Worm (Caenorhabditis elegans): ENCODE measurements around the gene Y76A2B.4.

The Y76A2B.4 gene

ce11 chrIII:13528513-13529249 is 17.9 kb downstream of the Y76A2B.4 start:
- TF ChIP-seq dve-1 (tag; optimal IDR thresholded peaks at IDR 0.05; ENCODE audit: insufficient read depth) (peak; percentile 27), F44E2.7 (GFP tag; IDR thresholded peaks at IDR 0.05) (no peak), ztf-7 (tag; optimal IDR thresholded peaks at IDR 0.05) (no peak), Y75B8A.6 (GFP tag; IDR thresholded peaks at IDR 0.05) (no peak), hlh-11 (tag; optimal IDR thresholded peaks at IDR 0.05) (peak; percentile 48), nhr-28 (tag; optimal IDR thresholded peaks at IDR 0.05) (peak; percentile 36), dmd-6 (GFP tag; IDR thresholded peaks at IDR 0.05) (peak; percentile 87), aha-1 (tag) (peak; percentile 92), hlh-30 (tag; optimal IDR thresholded peaks at IDR 0.05; ENCODE audit: insufficient read depth) (peak; percentile 30), spr-1 (tag; optimal IDR thresholded peaks at IDR 0.05) (no peak), tra-1 (GFP tag; IDR thresholded peaks at IDR 0.05) (0 out of 2 replicates have a peak, but pooled peaks have one; percentile 50), pqm-1 (tag; optimal IDR thresholded peaks at IDR 0.05) (peak; percentile 39), lin-38 (GFP tag; IDR thresholded peaks at IDR 0.05) (peak; percentile 39), daf-16 (GFP tag; optimal IDR thresholded peaks at IDR 0.05) (no peak), daf-16 (tag; optimal IDR thresholded peaks at IDR 0.05) (peak; percentile 87)

DNA sequence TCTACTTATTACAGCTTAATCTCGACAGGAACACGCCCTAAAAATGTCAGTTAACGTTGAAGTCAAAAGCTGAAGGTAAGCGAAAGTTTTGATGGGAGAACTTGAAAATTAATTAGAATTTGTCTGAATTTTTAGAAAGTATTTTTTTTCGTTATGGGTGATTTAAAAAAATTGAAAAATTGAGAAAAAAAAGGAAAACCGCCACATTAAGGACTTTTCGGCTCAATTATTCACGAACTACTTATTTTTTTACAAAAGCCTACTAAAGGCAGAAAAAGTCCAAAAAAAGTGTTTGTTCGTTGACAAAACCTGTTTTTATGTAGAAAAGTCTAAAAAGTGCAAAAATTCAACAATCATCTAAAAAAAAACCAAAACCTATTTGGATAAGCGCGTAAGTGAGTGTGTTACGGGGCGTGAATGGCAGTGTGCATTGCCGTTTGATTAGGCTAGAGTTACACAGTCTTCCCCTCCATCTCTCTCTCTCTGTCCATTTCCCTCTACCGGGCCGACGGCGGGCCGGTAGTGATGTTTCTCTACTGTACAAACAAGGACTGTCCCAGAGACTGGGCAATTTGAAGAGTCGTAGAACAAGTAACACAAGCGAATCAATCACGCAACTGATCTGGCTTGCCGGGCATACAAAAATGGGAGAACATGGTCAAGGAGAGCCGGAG is 19.0 kb downstream of the Y76A2B.4 start, which contains the start of gene lron-13:
TSS of gene lron-13 (plus strand) at position 15 of the 674 bp plus-strand sequence.
- TF ChIP-seq vab-7 (GFP tag; IDR thresholded peaks at IDR 0.05) (no peak), lin-39 (tag; optimal IDR thresholded peaks at IDR 0.05) (no peak), daf-12 (tag; optimal IDR thresholded peaks at IDR 0.05) (no peak), ama-1 (optimal IDR thresholded peaks at IDR 0.05) (peak; percentile 2), egl-27 (tag; optimal IDR thresholded peaks at IDR 0.05) (no peak), snpc-4 (tag; optimal IDR thresholded peaks at IDR 0.05) (no peak), arid-1 (GFP tag; conservative IDR thresholded peaks at IDR 0.05) (0 out of 2 replicates have a peak, but pooled peaks have one; percentile 7), hif-1 (tag; optimal IDR thresholded peaks at IDR 0.05) (no peak), spr-1 (tag; optimal IDR thresholded peaks at IDR 0.05) (no peak), daf-19 (GFP tag; conservative IDR thresholded peaks at IDR 0.05) (no peak), dpl-1 (GFP tag; optimal IDR thresholded peaks at IDR 0.05) (no peak), nhr-28 (tag; optimal IDR thresholded peaks at IDR 0.05) (peak; percentile 68), hmg-1.1 (GFP tag; IDR thresholded peaks at IDR 0.05) (no peak), saeg-2 (GFP tag; IDR thresholded peaks at IDR 0.05) (no peak), D1046.2 (GFP tag; IDR thresholded peaks at IDR 0.05) (no peak), ceh-28 (tag; optimal IDR thresholded peaks at IDR 0.05) (no peak), mdl-1 (tag; optimal IDR thresholded peaks at IDR 0.05) (no peak), tra-1 (GFP tag; IDR thresholded peaks at IDR 0.05) (no peak), ZK337.2 (GFP tag; IDR thresholded peaks at IDR 0.05) (no peak), nhr-76 (tag; optimal IDR thresholded peaks at IDR 0.05) (no peak), dve-1 (tag; optimal IDR thresholded peaks at IDR 0.05; ENCODE audit: insufficient read depth) (peak; percentile 45), aha-1 (tag) (peak; percentile 91), ceh-32 (tag; optimal IDR thresholded peaks at IDR 0.05; ENCODE audit: poor library complexity) (no peak), duxl-1 (tag; optimal IDR thresholded peaks at IDR 0.05; ENCODE audit: poor library complexity) (no peak), lin-38 (GFP tag; IDR thresholded peaks at IDR 0.05) (no peak), unc-62 (GFP tag; optimal IDR thresholded peaks at IDR 0.05 in 1 of 2) (peak in 1 of 2 experiments; percentile 92), unc-62 (tag; optimal IDR thresholded peaks at IDR 0.05) (no peak), nhr-48 (tag; optimal IDR thresholded peaks at IDR 0.05) (no peak), hlh-11 (tag; optimal IDR thresholded peaks at IDR 0.05) (peak; percentile 36), dmd-9 (GFP tag; IDR thresholded peaks at IDR 0.05) (no peak), zip-2 (tag; optimal IDR thresholded peaks at IDR 0.05) (no peak), nhr-6 (tag; optimal IDR thresholded peaks at IDR 0.05) (no peak), nhr-11 (tag; optimal IDR thresholded peaks at IDR 0.05) (no peak), mxl-3 (GFP tag; optimal IDR thresholded peaks at IDR 0.05) (peak; percentile 31), nhr-42 (GFP tag; IDR thresholded peaks at IDR 0.05) (no peak), daf-16 (GFP tag; optimal IDR thresholded peaks at IDR 0.05) (no peak), daf-16 (tag; optimal IDR thresholded peaks at IDR 0.05) (peak; percentile 26), egl-43 (GFP tag; IDR thresholded peaks at IDR 0.05) (no peak), mes-2 (tag; optimal IDR thresholded peaks at IDR 0.05; ENCODE audit: poor library complexity, severe bottlenecking) (peak; percentile 54), dmd-6 (GFP tag; IDR thresholded peaks at IDR 0.05) (peak; percentile 37), pqm-1 (tag; optimal IDR thresholded peaks at IDR 0.05) (peak; percentile 45), nhr-77 (tag; optimal IDR thresholded peaks at IDR 0.05) (no peak)

All from whole organism, L4 larva.